Worm (Caenorhabditis elegans): ENCODE measurements around the gene snf-6.

snf-6 gene

DNA sequence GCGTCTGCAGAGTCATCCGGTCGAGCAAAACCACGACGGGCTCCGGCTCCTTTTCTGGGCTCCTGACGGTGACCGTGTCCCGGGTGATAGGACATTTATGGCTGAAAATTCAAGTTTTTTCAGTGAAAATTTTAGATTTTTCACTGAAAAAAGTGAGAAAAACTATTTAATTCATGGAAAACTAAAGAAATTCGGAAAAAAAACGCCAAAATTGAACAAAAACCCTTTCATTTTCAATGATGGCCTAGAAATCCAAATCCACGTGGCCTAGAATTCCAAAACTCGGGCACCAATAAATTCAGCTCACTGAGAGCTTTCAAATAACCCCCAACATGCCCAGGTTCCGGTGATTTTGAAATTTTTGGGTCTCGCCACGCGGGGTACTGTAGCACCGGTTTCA, 21.7 kb upstream of the snf-6 start, which contains the start of gene ddx-35:
Gene ddx-35, minus strand, starts transcription at position 101 of the 400 bp plus-strand sequence.
- TF ChIP-seq zfh-2 (GFP tag; conservative IDR thresholded peaks at IDR 0.05) (0 out of 2 replicates have a peak, but pooled peaks have one; percentile 22), rcor-1 (GFP tag; IDR thresholded peaks at IDR 0.05) (no peak)

DNA sequence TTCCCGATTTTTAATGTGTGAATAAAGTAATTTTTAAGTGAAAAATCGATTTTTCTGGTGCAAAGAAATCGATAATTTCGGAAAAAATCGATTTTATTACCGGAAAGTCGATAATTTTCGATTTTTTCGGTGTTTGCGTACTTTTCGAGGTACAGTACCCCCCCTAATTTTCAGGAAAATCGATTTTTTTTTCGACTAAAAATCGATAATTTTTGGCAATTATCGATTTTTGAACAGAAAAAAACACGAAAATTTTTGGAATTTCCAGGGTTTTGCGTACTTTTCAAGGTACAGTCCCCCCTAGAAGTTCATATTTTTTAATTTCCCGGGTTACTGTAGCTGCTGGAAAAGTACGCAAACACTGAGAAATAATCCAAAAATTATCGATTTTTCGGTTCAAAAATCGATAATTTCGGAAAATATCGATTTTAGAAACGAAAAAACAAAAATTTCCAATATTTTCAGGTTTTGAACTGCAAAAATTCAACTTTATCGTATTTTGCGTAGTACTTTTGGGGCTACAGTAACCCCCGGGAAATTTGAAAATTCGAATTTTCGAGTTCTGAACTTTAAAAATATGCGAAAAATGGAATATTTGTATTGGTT, 10.9 kb upstream of the snf-6 start:
- TF ChIP-seq ZK185.1 (tag; optimal IDR thresholded peaks at IDR 0.05; ENCODE audit: poor library complexity, severe bottlenecking) (no peak), madf-10 (tag; optimal IDR thresholded peaks at IDR 0.05) (no peak), F37B4.10 (GFP tag; IDR thresholded peaks at IDR 0.05) (no peak), ztf-18 (tag; optimal IDR thresholded peaks at IDR 0.05) (no peak), mes-4 (tag; optimal IDR thresholded peaks at IDR 0.05) (no peak), ekl-4 (GFP tag; IDR thresholded peaks at IDR 0.05) (no peak), B0019.2 (GFP tag; conservative IDR thresholded peaks at IDR 0.05) (no peak), lag-1 (GFP tag; IDR thresholded peaks at IDR 0.05) (no peak), B0261.1 (tag; optimal IDR thresholded peaks at IDR 0.05) (no peak), Y95B8A.8 (GFP tag; IDR thresholded peaks at IDR 0.05) (no peak), zfh-2 (GFP tag; conservative IDR thresholded peaks at IDR 0.05) (no peak), sdz-38 (tag; optimal IDR thresholded peaks at IDR 0.05) (no peak), cebp-2 (GFP tag; IDR thresholded peaks at IDR 0.05) (no peak), madf-3 (GFP tag; IDR thresholded peaks at IDR 0.05) (no peak), aptf-3 (GFP tag; IDR thresholded peaks at IDR 0.05) (no peak), lin-26 (GFP tag; IDR thresholded peaks at IDR 0.05) (no peak), athp-1 (tag; optimal IDR thresholded peaks at IDR 0.05) (no peak), madf-8 (GFP tag; conservative IDR thresholded peaks at IDR 0.05) (no peak), D2030.7 (GFP tag; IDR thresholded peaks at IDR 0.05) (no peak)

DNA sequence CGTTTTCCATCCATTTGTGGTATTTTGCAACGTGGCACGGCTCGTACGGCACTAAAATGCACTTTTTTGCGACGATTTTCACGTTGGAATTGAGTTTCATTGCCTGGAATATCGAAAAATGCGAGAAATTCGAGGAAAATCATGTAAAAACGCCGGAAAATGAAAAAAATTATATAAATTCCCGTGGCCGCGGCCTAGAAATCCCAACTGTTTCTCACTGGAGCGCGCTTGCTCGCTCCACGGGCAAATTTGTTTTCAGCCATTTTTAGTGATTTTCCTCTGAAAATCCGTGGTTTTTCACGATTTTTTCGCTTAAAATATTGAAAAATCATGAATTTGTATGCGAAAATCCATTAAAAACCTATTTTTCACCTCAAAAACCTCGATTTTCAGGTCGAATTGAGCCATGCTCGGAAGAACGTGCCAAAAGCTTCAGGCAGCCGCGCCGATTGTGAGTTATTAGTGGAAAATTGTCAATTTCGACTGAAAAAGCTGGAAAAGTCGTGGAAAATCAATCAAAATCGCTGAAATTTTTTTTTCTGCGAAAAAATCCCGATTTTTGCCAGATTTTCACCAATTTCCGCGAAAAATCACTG, 7.6 kb upstream of the snf-6 start, which contains the start of the genes Y67D2.5 and cisd-3.2:
Gene Y67D2.5, minus strand, starts transcription at position 145 of the 596 bp plus-strand sequence.
Gene cisd-3.2, plus strand, starts transcription at position 394 of the 596 bp plus-strand sequence.
- TF ChIP-seq lsl-1 (GFP tag; optimal IDR thresholded peaks at IDR 0.05), result peak; percentile 18
- TF ChIP-seq ceh-91 (GFP tag; IDR thresholded peaks at IDR 0.05), result 0 out of 2 replicates have a peak, but pooled peaks have one; percentile 21
- TF ChIP-seq ZK185.1 (tag; optimal IDR thresholded peaks at IDR 0.05; ENCODE audit: poor library complexity, severe bottlenecking), result no peak
- TF ChIP-seq Y79H2A.3 (GFP tag; conservative IDR thresholded peaks at IDR 0.05), result no peak
- peak; percentile 91 for TF ChIP-seq mcd-1 (GFP tag; IDR thresholded peaks at IDR 0.05)

DNA sequence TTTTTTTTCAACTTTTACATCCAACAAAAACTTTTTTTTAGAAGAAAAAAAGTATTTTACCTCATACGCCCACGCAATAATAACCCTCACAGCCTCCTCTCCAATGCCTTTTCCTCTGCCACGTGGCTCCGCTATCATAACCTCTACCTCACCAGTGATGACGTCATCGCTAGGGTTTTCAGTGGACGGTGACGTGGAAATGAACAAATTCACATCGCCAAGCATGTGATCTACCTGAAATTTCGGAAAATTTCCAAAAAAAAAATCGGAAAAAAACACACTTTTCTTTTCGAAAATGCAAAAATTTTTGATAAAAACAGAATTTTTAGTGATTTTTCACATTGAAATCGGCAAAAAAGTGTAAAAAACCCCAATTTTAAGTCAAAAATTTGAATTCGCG, 6.7 kb upstream of the snf-6 start:
- no peak for TF ChIP-seq F49E8.2 (tag; optimal IDR thresholded peaks at IDR 0.05; ENCODE audit: insufficient read depth)
- TF ChIP-seq B0035.1 (tag; optimal IDR thresholded peaks at IDR 0.05), result no peak
- TF ChIP-seq chd-7 (tag; optimal IDR thresholded peaks at IDR 0.05), result no peak
- TF ChIP-seq madf-8 (GFP tag; conservative IDR thresholded peaks at IDR 0.05), result no peak
- TF ChIP-seq Y56A3A.18 (GFP tag; IDR thresholded peaks at IDR 0.05), result no peak
- TF ChIP-seq ets-4 (GFP tag; optimal IDR thresholded peaks at IDR 0.05), result no peak

DNA sequence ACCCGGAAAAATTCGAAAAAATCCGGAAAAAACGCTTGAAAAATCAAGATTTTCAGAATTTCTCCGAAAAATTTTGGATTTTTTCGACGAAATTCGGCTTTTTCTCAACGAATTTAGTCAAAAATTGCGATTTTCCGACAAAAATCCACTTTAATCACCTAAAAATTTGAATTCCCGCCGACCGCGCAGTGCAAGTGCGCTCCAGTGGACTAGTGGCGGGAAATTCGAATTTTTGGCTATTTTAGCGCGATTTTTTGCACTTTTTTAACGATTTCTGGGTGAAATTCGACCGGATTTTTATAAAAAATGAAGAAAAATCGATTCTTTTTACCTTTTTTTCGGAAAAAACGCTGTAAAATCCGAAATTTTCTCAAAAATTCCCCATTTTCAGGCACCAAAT, 1.8 kb upstream of the snf-6 start:
- no peak for TF ChIP-seq T07F8.4 (tag; optimal IDR thresholded peaks at IDR 0.05)
- peak; percentile 16 for TF ChIP-seq dpl-1 (GFP tag; optimal IDR thresholded peaks at IDR 0.05)
- no peak for TF ChIP-seq ztf-18 (tag; optimal IDR thresholded peaks at IDR 0.05)
- no peak for TF ChIP-seq rcor-1 (GFP tag; IDR thresholded peaks at IDR 0.05)
- TF ChIP-seq ztf-6 (GFP tag; IDR thresholded peaks at IDR 0.05), result no peak
- peak; percentile 50 for TF ChIP-seq efl-1 (GFP tag; optimal IDR thresholded peaks at IDR 0.05)
- no peak for TF ChIP-seq ekl-4 (GFP tag; IDR thresholded peaks at IDR 0.05)
- no peak for TF ChIP-seq dpff-1 (tag; optimal IDR thresholded peaks at IDR 0.05)
- no peak for TF ChIP-seq unc-62 (GFP tag; optimal IDR thresholded peaks at IDR 0.05)
- peak; percentile 87 for TF ChIP-seq mcd-1 (GFP tag; IDR thresholded peaks at IDR 0.05)
- TF ChIP-seq Y79H2A.3 (GFP tag; conservative IDR thresholded peaks at IDR 0.05), result no peak
- peak; percentile 2 for TF ChIP-seq tbp1 (GFP tag; optimal IDR thresholded peaks at IDR 0.05)
- no peak for TF ChIP-seq attf-3 (GFP tag; conservative IDR thresholded peaks at IDR 0.05)
- TF ChIP-seq ztf-3 (GFP tag; optimal IDR thresholded peaks at IDR 0.05), result no peak
- no peak for TF ChIP-seq F23B12.7 (tag; optimal IDR thresholded peaks at IDR 0.05; ENCODE audit: insufficient read depth)
- TF ChIP-seq somi-1 (GFP tag; optimal IDR thresholded peaks at IDR 0.05), result no peak
- no peak for TF ChIP-seq B0336.3 (GFP tag; IDR thresholded peaks at IDR 0.05)
